Fruit fly (Drosophila melanogaster): Measurements from ENCODE around the gene CG16711.
A peak's percentile ranks its signal among the peaks of the same experiment; 100 is the strongest.

CG16711 gene

dm6 chr3L:9723108-9723507 lies 19.0 kb downstream of the CG16711 start, which contains the start of the genes nbs and defl:
TSS of gene nbs (minus strand) at chr3L:9723194.
TSS of gene defl (plus strand) at chr3L:9723423.
- TF ChIP-seq CG10209 (GFP tag; optimal IDR thresholded peaks at IDR 0.05) (peak; percentile 40), esg (GFP tag; conservative IDR thresholded peaks at IDR 0.05) (peak; percentile 54), Aef1 (GFP tag; IDR thresholded peaks at IDR 0.05) (peak; percentile 74), CG7357 (GFP tag; IDR thresholded peaks at IDR 0.05) (0 out of 3 replicates have a peak, but pooled peaks have one; percentile 55), Fer1 (GFP tag; optimal IDR thresholded peaks at IDR 0.05) (peak; percentile 67), caup (GFP tag; optimal IDR thresholded peaks at IDR 0.05; ENCODE audit: severe bottlenecking) (no peak), CG17359 (tag; optimal IDR thresholded peaks at IDR 0.05) (peak; percentile 49), H2.0 (GFP tag; IDR thresholded peaks at IDR 0.05) (peak; percentile 51; the same call in 1 of the 2 replicates), az2 (GFP tag; optimal IDR thresholded peaks at IDR 0.05) (peak; percentile 64), CG18599 (GFP tag; optimal IDR thresholded peaks at IDR 0.05) (no peak), hth (optimal IDR thresholded peaks at IDR 0.05) (no peak), ab (GFP tag; optimal IDR thresholded peaks at IDR 0.05) (no peak), Atf6 (GFP tag; IDR thresholded peaks at IDR 0.05) (peak; percentile 71), CG2116 (GFP tag; optimal IDR thresholded peaks at IDR 0.05) (peak; percentile 7), CG12769 (tag; optimal IDR thresholded peaks at IDR 0.05) (no peak), CG9797 (GFP tag; optimal IDR thresholded peaks at IDR 0.05) (peak; percentile 57), CG42726 (GFP tag; IDR thresholded peaks at IDR 0.05; ENCODE audit: partially characterized antibody) (no peak), CG10366 (GFP tag; IDR thresholded peaks at IDR 0.05) (peak; percentile 67), ash1 (GFP tag; optimal IDR thresholded peaks at IDR 0.05) (no peak), CG11695 (GFP tag; IDR thresholded peaks at IDR 0.05) (peak; percentile 62; the same call in 2 of the 3 replicates), CG17568 (GFP tag; optimal IDR thresholded peaks at IDR 0.05) (no peak), crc (GFP tag; optimal IDR thresholded peaks at IDR 0.05) (peak; percentile 52), chinmo (GFP tag; IDR thresholded peaks at IDR 0.05; ENCODE audit: partially characterized antibody) (no peak), CG1792 (GFP tag; optimal IDR thresholded peaks at IDR 0.05) (peak; percentile 7), Spps (tag; optimal IDR thresholded peaks at IDR 0.05) (no peak), fu2 (GFP tag; optimal IDR thresholded peaks at IDR 0.05) (peak; percentile 71), trh (GFP tag; optimal IDR thresholded peaks at IDR 0.05) (no peak), Lim3 (GFP tag; IDR thresholded peaks at IDR 0.05) (no peak), CG7745 (tag; optimal IDR thresholded peaks at IDR 0.05) (no peak), fd102C (GFP tag; optimal IDR thresholded peaks at IDR 0.05) (no peak), Lhr (GFP tag; optimal IDR thresholded peaks at IDR 0.05) (no peak), crp (GFP tag; optimal IDR thresholded peaks at IDR 0.05) (peak in 1 of 2 experiments; percentile 28), sug (tag; optimal IDR thresholded peaks at IDR 0.05) (peak; percentile 74), CG4707 (GFP tag; optimal IDR thresholded peaks at IDR 0.05) (no peak), CG14441 (GFP tag; IDR thresholded peaks at IDR 0.05) (peak; percentile 86), rib (GFP tag; IDR thresholded peaks at IDR 0.05) (peak; percentile 71), CG10431 (GFP tag; optimal IDR thresholded peaks at IDR 0.05) (no peak), Sox100B (GFP tag; optimal IDR thresholded peaks at IDR 0.05) (no peak), lbe (GFP tag; optimal IDR thresholded peaks at IDR 0.05) (peak; percentile 66), da (GFP tag; optimal IDR thresholded peaks at IDR 0.05) (no peak), bigmax (GFP tag; optimal IDR thresholded peaks at IDR 0.05) (no peak), Ssrp (tag; optimal IDR thresholded peaks at IDR 0.05) (peak; percentile 59), zen (tag; optimal IDR thresholded peaks at IDR 0.05) (peak; percentile 71), Dek (tag; optimal IDR thresholded peaks at IDR 0.05) (peak; percentile 31), CG12299 (tag; optimal IDR thresholded peaks at IDR 0.05) (no peak), hb (GFP tag; IDR thresholded peaks at IDR 0.05; ENCODE audit: partially characterized antibody) (no peak), cwo (GFP tag; optimal IDR thresholded peaks at IDR 0.05) (no peak), crol (GFP tag; IDR thresholded peaks at IDR 0.05) (no peak), Ets65A (GFP tag) (peak; percentile 95), D (optimal IDR thresholded peaks at IDR 0.05) (no peak), D (GFP tag; optimal IDR thresholded peaks at IDR 0.05) (no peak)

Measured in whole organism, embryonic.